Fruit fly (Drosophila melanogaster) whole organism, larva: ENCODE data around the gene EloB.

ENCODE experiments used
- noc ChIP-seq: fragments of 200-800 bp; sonication (Bioruptor generic); optimal IDR thresholded peaks from 3 replicates; lab custom pipeline; 2019; ENCODE audit warnings: missing biosample characterization, mild to moderate bottlenecking, missing genetic modification characterization, moderate library complexity

The EloB gene

dm6 chr3R:20567507-20568222, 12.0 kb downstream of the EloB start:
- TF ChIP-seq noc: no peak

DNA sequence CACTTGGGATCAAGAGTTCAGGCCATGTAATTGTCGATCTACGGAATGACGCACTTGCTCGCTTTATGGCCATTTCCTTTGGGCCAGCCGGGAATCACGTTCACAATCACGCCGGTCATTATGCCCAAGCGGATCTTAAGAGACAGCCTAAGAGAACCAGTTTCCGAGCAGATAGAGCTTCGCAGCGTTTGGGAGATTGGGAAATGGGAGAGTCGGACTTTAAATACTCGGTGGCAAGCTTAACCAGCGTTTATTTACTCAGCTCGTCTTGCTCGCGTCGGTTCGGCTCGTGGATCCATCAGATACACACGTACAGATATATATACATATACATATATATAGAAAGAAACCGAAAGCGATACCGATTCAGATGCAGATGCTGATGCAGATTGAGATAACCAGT, 14.1 kb downstream of the EloB start:
- TF ChIP-seq noc: no peak

DNA sequence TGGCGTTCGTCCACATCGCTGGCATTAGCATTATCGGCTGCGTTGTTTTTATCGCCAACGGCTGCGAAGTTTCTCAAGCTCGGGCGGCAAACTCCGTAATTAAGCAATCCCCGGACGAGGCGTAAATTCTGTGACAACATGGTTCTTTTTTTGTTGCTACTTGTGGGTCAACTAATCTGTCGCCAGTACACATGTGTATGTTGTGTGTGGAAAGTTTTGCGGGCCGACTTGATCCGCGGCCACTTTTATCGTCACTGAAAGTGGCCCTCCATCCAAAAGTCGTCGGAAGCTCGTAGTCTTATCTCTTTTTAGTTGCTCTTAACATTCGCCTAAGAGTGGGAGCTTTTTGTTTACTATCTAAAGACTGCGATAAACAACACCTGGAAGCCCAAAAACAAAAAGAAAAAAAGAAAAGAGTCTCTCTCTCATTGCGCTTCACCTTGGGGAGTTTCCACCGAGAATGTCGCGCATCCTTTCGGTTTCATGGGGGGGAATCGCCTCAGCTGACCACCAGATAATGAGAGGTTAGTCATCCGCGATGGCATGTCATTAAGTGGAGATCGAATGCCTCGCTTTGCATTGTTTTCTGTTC, 15.7 kb downstream of the EloB start, which contains the start of gene CG10877:
TSS of gene CG10877 (minus strand) at position 238 of the 592 bp plus-strand sequence.
- no peak for TF ChIP-seq noc

dm6 chr3R:20560668-20561226, 18.9 kb downstream of the EloB start, which contains the start of gene CG5191:
Gene CG5191, plus strand, starts transcription at chr3R:20560865.
- no peak for TF ChIP-seq noc

DNA sequence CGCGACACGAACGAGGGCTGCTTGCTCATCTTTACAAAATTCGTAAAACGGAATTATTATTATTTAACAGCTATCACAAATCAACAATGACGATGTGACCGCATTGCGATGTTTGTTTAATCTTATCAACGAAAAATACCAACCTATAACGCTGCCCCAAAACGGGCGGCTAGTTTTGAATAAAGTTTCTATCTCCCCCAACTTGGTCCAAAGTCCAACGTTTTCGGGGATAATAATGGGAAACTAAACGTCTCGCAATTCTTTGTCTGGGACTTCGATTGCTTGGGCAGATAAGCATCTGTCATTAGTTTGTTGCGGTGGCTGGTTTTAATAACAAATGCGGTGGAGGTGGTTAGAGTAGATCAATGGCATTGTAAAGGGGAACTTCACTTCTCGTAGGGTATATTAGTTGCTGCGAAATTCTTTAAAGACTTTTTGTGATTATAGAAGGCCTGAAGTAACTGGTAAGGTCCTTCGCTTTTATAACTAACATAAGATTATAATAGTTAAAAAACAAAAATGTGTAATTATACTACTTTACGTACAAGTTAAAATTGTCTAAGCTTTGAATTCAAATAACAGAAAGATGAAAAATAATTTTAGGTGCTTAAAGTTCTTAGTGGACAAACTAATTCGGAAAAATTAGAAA, 19.5 kb downstream of the EloB start, which contains the start of gene CG15922:
TSS of gene CG15922 (minus strand) at position 262 of the 649 bp plus-strand sequence.
- no peak for TF ChIP-seq noc

DNA sequence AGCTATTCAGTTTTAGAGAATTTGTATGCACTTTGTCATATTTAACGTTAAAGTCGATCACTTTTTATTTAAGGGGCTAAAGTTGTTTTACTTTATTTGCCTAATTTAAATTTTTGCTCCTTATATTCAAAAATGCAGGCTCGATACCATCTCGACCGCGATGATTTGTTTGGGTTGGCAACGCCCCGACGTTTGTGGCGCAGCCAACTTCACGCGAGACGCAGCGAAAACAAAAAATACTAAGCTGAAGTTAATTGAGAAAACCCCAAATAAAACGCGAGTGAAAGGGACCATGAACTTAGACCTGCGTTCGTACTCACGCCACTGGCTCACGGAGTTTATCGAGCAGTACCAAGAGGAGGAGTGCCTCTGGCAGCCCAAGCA, 21.6 kb downstream of the EloB start:
- TF ChIP-seq noc: no peak

DNA sequence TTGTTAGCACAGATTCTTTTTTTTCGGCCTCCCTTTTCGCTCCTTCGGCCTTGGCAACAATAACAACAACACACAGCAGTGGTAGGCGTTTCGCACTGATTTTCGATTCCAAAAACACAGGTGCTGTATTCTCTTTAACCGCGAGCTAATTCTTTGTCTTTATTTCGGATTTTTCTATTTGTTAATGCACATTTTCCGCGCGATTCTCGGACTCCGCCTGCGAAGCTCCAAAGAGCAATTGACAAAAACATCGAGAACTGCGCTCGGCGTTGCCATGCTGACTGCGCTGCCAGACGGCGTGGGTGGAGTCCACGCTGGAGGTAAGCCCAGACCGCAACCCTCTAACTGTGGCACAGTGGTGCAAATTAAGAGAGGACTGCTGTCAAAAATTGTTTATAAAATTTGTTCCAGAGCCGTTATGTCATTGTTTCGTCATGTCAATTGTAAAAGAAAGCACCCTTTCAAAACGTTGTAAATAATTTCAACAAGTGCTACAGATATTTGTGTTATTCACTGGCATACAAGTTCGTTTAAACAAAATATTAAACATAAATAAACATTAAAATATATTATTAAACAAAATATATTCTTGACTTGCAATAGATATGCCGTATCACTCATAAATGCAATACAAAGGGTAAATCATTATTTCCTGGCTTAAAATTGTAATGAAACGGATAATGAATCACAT, 22.1 kb downstream of the EloB start, which contains the start of the genes DPCoAC and CG5180:
TSS of gene DPCoAC (minus strand) at position 253 of the 691 bp plus-strand sequence.
TSS of gene CG5180 (plus strand) at position 516 of the 691 bp plus-strand sequence.
- peak; percentile 36 for TF ChIP-seq noc

DNA sequence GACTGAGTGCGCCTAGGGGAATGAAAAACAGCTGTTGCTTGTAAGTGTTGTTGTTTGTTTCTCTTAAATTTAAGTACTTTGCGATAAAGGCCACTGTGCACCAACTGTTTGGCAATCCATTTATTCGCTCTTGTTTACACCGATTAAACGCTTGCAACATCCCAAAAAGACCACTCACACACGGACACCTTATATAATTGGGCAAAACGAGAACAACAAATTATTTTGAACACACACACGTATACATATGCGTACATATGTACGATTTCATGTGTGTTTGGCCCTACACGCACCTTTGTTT, 22.6 kb downstream of the EloB start:
- TF ChIP-seq noc: no peak

DNA sequence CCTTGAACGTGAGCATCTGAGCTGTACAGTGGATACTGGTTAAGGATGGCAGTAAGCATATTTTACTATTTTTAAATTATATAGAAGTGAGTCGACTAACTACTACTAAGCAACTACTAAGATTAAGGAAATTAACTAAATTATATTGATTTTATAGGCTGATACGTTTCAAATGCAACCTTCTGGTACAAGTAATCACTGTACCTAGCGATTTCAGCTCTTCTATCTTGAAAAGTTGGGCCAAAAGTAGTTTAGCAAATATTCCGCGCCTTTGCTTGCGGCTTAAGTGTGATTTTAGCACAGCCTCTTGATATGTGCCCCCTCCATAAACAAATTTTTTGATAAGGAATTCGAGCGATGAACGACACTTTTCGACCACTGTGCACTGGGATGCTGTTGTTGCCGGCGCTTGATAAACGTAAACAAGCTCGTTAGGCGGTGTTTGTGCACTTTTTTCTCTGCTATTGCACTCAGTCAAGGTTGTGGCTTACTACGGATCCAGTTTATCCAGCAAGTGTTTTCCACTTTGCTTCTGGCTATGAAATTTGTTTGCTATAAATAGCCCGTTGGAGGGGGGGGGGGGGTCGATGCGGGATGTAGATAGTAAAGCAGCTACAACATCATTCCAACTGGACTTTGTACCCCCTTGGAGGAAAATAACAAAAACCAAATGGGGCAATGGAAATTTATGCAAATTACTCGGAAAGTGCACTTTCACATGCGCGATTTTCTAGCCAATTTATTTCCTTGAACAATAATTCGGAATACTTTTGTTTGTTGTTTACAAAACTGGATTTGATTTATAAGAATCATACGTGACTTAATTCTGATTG, 23.2 kb downstream of the EloB start:
- peak; percentile 87 for TF ChIP-seq noc

- TF ChIP-seq noc: no peak
Observed at dm6 chr3R:20555720-20556280, 23.9 kb downstream of the EloB start.

dm6 chr3R:20555023-20555422, 24.6 kb downstream of the EloB start:
- TF ChIP-seq noc: peak; percentile 39

DNA sequence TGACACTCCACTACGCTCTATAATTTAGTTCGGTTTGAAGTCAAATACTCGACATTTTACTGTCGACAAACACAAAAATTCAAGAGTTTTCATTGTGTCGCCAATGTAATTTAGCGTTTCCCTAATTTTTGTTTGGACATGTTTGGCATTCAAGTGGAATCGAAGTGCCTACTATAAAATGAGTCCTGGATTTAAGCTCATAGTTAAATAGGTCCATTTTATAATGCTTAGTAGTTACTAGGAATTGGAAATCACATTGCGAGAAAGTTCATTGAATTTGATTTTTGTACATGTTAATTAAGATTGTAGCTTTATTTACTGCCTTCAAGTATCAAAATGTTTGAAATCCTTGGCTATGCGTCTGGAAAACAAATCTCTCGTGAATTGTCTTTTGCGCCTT, 25.4 kb downstream of the EloB start, which contains the start of gene att-ORFB:
TSS of gene att-ORFB (minus strand) at position 101 of the 400 bp plus-strand sequence.
- TF ChIP-seq noc: no peak

DNA sequence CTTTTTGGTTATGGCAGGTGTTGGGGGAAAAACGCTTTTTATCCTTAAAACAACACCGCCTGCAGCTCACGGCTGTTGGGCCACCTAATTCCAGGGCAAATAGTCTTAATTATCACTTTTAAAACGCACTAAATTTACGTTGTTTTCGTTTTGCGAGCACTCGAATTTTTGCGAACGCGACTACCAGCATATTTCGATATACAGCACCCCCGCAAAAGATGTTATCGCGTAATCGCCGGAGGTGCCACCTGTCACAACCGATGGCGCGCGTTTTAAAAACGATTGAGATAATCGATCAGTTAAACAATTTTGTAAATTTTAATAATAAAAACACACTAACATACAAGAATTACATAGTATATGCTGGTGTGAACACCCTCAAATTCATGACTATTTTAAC, 27.6 kb downstream of the EloB start, which contains the start of gene Stat92E:
TSS of gene Stat92E (minus strand) at position 219 of the 400 bp plus-strand sequence.
- TF ChIP-seq noc: no peak

DNA sequence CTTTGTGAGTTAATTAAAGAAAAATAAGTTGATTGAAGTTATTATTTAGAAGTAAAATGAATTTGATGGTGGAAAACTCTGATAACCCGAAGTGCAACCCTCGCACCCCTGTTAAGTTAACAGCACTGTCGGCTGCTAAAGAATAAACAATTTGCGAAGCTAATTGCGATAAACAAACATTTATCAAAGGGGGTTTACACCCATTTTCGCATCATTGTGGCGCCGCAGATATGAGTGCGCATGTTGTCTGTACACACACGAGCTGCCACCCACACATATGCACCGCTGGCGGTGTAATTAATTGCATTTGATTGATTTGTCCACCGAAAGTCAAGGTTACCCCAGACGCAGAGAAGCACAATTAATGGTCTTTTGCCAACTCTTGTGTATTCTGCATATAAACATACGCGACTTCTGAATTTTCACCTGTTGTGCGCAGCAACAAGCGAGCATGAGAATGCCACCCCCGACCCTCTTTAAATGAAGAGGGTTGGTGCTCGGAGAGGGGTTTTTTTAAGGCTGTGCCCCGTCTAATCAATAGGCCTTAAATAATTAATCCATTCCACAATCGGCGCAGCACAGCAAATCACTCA, 28.1 kb downstream of the EloB start:
- no peak for TF ChIP-seq noc
